Worm (Caenorhabditis elegans) whole organism, L4 larva: Measurements from ENCODE around the gene cpr-3.

Source experiments
- aly-2 ChIP-seq: sonication (generic microtip); optimal IDR thresholded peaks from 2 replicates; lab custom pipeline; 2018; ENCODE audit warnings: missing biosample characterization, missing genetic modification characterization
- ama-1 ChIP-seq: fragments of 150-350 bp; optimal IDR thresholded peaks from 2 replicates; lab custom pipeline; 2014; ENCODE audit warnings: inconsistent platforms, mixed read lengths
- ceh-32 ChIP-seq: sonication (generic microtip); optimal IDR thresholded peaks from 2 replicates; lab custom pipeline; 2016; ENCODE audit warnings: mild to moderate bottlenecking, missing genetic modification characterization, missing compliant biosample characterization; ENCODE audit not compliant: poor library complexity
- hmg-1.1 ChIP-seq: fragments of 200-800 bp; sonication (Bioruptor generic); IDR thresholded peaks from 2 replicates; pipeline ENCODE4 v1.3.6; 2022; ENCODE audit warnings: missing genetic modification reagents, missing genetic modification characterization, missing compliant biosample characterization
- lin-13 ChIP-seq: fragments of 150-350 bp; optimal IDR thresholded peaks from 2 replicates; lab custom pipeline; 2014; ENCODE audit warnings: missing biosample characterization, missing genetic modification reagents, missing genetic modification characterization
- lin-15B ChIP-seq: fragments of 150-350 bp; sonication (generic microtip); optimal IDR thresholded peaks from 3 replicates; lab custom pipeline; 2014; ENCODE audit warnings: missing biosample characterization, missing genetic modification characterization
- nhr-237 ChIP-seq: sonication (generic microtip); optimal IDR thresholded peaks from 2 replicates; lab custom pipeline; 2017; ENCODE audit warnings: missing biosample characterization, missing genetic modification characterization
- nhr-25 ChIP-seq: sonication (generic microtip); optimal IDR thresholded peaks from 2 replicates; lab custom pipeline; 2017; ENCODE audit warnings: missing genetic modification characterization, mild to moderate bottlenecking, missing compliant biosample characterization, antibody characterized with exemption, moderate library complexity, borderline replicate concordance; ENCODE audit not compliant: insufficient read depth
- nhr-76 ChIP-seq: fragments of 150-350 bp; optimal IDR thresholded peaks from 2 replicates; lab custom pipeline; 2014; ENCODE audit warnings: missing biosample characterization, missing genetic modification characterization
- skn-1 ChIP-seq: fragments of 150-350 bp; optimal IDR thresholded peaks from 2 replicates; lab custom pipeline; 2014; ENCODE audit warnings: missing biosample characterization, missing genetic modification characterization
- snpc-4 ChIP-seq: fragments of 150-350 bp; optimal IDR thresholded peaks from 2 replicates; lab custom pipeline; 2014; ENCODE audit warnings: missing biosample characterization, missing genetic modification characterization
- zfp-2 ChIP-seq: sonication (generic microtip); optimal IDR thresholded peaks from 2 replicates; lab custom pipeline; 2016; ENCODE audit warnings: mild to moderate bottlenecking, missing genetic modification characterization, missing compliant biosample characterization

DNA sequence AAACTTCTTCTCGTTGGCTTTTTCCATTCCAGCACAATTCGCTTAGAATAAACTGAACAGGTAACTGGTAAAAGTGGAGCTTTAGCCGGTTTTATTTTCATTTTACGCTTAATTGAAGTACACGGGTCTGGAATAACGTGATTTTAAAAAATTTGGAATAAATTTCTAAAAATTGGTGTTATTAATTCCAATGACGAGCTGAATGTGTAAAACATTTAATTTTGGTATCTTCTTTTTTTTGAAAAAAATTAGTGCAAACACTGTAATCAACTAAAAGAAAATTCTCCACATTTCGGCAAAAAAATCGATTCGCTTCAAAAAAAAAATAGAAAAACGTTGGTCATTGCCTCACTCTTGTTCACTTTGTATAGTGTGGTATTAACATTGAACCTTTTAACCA, 26.2 kb downstream of the cpr-3 start, which contains the start of gene T10H4.4:
- TF ChIP-seq ama-1 (lab: Kevin White, UChicago), result no peak
- no peak for TF ChIP-seq ceh-32 (tag; lab: Kevin White, UChicago)
- no peak for TF ChIP-seq snpc-4 (tag; lab: Kevin White, UChicago)
- no peak for TF ChIP-seq zfp-2 (tag; lab: Kevin White, UChicago)
- no peak for TF ChIP-seq lin-15B (tag; lab: Kevin White, UChicago)
- no peak for TF ChIP-seq aly-2 (tag; lab: Kevin White, UChicago)
- no peak for TF ChIP-seq nhr-25 (tag; lab: Kevin White, UChicago)
- no peak for TF ChIP-seq skn-1
- no peak for TF ChIP-seq lin-13 (GFP tag; lab: Kevin White, UChicago)
- TF ChIP-seq nhr-237 (tag; lab: Kevin White, UChicago), result no peak
- TF ChIP-seq hmg-1.1 (GFP tag; lab: Robert Waterston, UW), result no peak
- no peak for TF ChIP-seq nhr-76 (tag; lab: Kevin White, UChicago)
